Worm (Caenorhabditis elegans) whole organism, L4 larva: ENCODE data around the gene idpp-15.

Source experiments
- F10B5.3 ChIP-seq: sonication (generic microtip); optimal IDR thresholded peaks from 2 replicates; lab custom pipeline; 2016; ENCODE audit warnings: mild to moderate bottlenecking, missing genetic modification characterization, missing compliant biosample characterization
- F26F4.8 ChIP-seq: fragments of 200-800 bp; sonication (Bioruptor generic); conservative IDR thresholded peaks from 2 replicates; pipeline ENCODE4 v1.3.6; 2022; ENCODE audit warnings: missing genetic modification characterization, missing compliant biosample characterization
- F44E2.7 ChIP-seq: fragments of 200-800 bp; sonication (Bioruptor generic); IDR thresholded peaks from 2 replicates; pipeline ENCODE4 v2.1.2; 2022; ENCODE audit warnings: missing genetic modification characterization, missing compliant biosample characterization
- Y48G9A.11 ChIP-seq: fragments of 200-800 bp; sonication (Bioruptor generic); IDR thresholded peaks from 2 replicates; pipeline ENCODE4 v1.3.6; 2022; ENCODE audit warnings: missing genetic modification reagents, missing genetic modification characterization, missing compliant biosample characterization
- Y5F2A.4 ChIP-seq: fragments of 200-800 bp; sonication (Bioruptor generic); optimal IDR thresholded peaks from 2 replicates; lab custom pipeline; 2018; ENCODE audit warnings: mild to moderate bottlenecking, missing genetic modification characterization, missing compliant biosample characterization
- aha-1 ChIP-seq: fragments of 150-350 bp; peaks from one replicate; lab custom pipeline; 2014; ENCODE audit warnings: missing biosample characterization, missing genetic modification characterization
- ama-1 ChIP-seq: fragments of 150-350 bp; optimal IDR thresholded peaks from 2 replicates; lab custom pipeline; 2014; ENCODE audit warnings: inconsistent platforms, mixed read lengths
- arid-1 ChIP-seq: fragments of 200-800 bp; sonication (Bioruptor generic); conservative IDR thresholded peaks from 2 replicates; pipeline ENCODE4 v1.3.6; 2022; ENCODE audit warnings: missing genetic modification reagents, missing genetic modification characterization, missing compliant biosample characterization
- ceh-20 ChIP-seq: fragments of 200-800 bp; sonication (Bioruptor generic); IDR thresholded peaks from 2 replicates; pipeline ENCODE4 v1.3.6; 2022; ENCODE audit warnings: missing genetic modification reagents, missing genetic modification characterization, missing compliant biosample characterization
- ctbp-1 ChIP-seq: fragments of 200-800 bp; sonication (Bioruptor generic); IDR thresholded peaks from 2 replicates; pipeline ENCODE4 v1.3.6; 2022; ENCODE audit warnings: missing genetic modification reagents, missing genetic modification characterization, missing compliant biosample characterization
- daf-16 ChIP-seq, 3 experiments: sonication (generic microtip); optimal IDR thresholded peaks; 2 replicates each; lab custom pipeline; 2016 to 2017; ENCODE audit warnings: missing genetic modification characterization in 3 of 3, missing genetic modification reagents in 3 of 3, mild to moderate bottlenecking in 2 of 3, missing compliant biosample characterization in 2 of 3, missing biosample characterization in 1 of 3, moderate library complexity in 1 of 3
- daf-8 ChIP-seq: fragments of 200-800 bp; sonication (Bioruptor generic); IDR thresholded peaks from 2 replicates; pipeline ENCODE4 v1.3.6; 2022; ENCODE audit warnings: missing genetic modification characterization, missing compliant biosample characterization
- egl-43 ChIP-seq: fragments of 200-800 bp; sonication (Bioruptor generic); IDR thresholded peaks from 2 replicates; pipeline ENCODE4 v1.3.6; 2022; ENCODE audit warnings: missing genetic modification reagents, missing genetic modification characterization, missing compliant biosample characterization
- fkh-10 ChIP-seq: fragments of 150-350 bp; optimal IDR thresholded peaks from 2 replicates; lab custom pipeline; 2014; ENCODE audit warnings: missing biosample characterization, missing genetic modification reagents, missing genetic modification characterization
- fos-1 ChIP-seq: fragments of 150-350 bp; optimal IDR thresholded peaks from 2 replicates; lab custom pipeline; 2014; ENCODE audit warnings: missing biosample characterization, missing genetic modification characterization
- gei-8 ChIP-seq: fragments of 200-800 bp; sonication (Bioruptor generic); optimal IDR thresholded peaks from 2 replicates; lab custom pipeline; 2018; ENCODE audit warnings: mild to moderate bottlenecking, missing genetic modification characterization, missing compliant biosample characterization
- hif-1 ChIP-seq, 2 experiments: sonication (generic microtip); optimal IDR thresholded peaks; 2 replicates each; lab custom pipeline; 2016 to 2017; ENCODE audit warnings: missing compliant biosample characterization in 2 of 2, missing genetic modification characterization in 2 of 2, missing genetic modification reagents in 2 of 2, missing genotype in 2 of 2, mild to moderate bottlenecking in 1 of 2
- hmg-1.1 ChIP-seq: fragments of 200-800 bp; sonication (Bioruptor generic); IDR thresholded peaks from 2 replicates; pipeline ENCODE4 v1.3.6; 2022; ENCODE audit warnings: missing genetic modification reagents, missing genetic modification characterization, missing compliant biosample characterization
- lin-13 ChIP-seq: fragments of 150-350 bp; optimal IDR thresholded peaks from 2 replicates; lab custom pipeline; 2014; ENCODE audit warnings: missing biosample characterization, missing genetic modification reagents, missing genetic modification characterization
- lin-29 ChIP-seq: fragments of 200-800 bp; sonication (Bioruptor generic); IDR thresholded peaks from 2 replicates; pipeline ENCODE4 v1.3.6; 2022; ENCODE audit warnings: missing genetic modification reagents, missing genetic modification characterization, missing compliant biosample characterization
- lin-39 ChIP-seq: fragments of 150-350 bp; optimal IDR thresholded peaks from 2 replicates; lab custom pipeline; 2014; ENCODE audit warnings: missing biosample characterization, missing genetic modification reagents, missing genetic modification characterization
- lir-3 ChIP-seq: sonication (generic microtip); optimal IDR thresholded peaks from 2 replicates; lab custom pipeline; 2016; ENCODE audit warnings: mild to moderate bottlenecking, missing genetic modification characterization, missing compliant biosample characterization
- lsy-2 ChIP-seq, 2 experiments: fragments of 150-350 bp in 1 of 2; sonication (generic microtip) in 1 of 2; optimal IDR thresholded peaks; 2 replicates each; lab custom pipeline; 2014 to 2017; ENCODE audit warnings: missing biosample characterization in 2 of 2, missing genetic modification characterization in 2 of 2
- mdl-1 ChIP-seq, 2 experiments: fragments of 150-350 bp in 1 of 2; sonication (generic microtip) in 1 of 2; optimal IDR thresholded peaks; 2 replicates each; lab custom pipeline; 2014 to 2017; ENCODE audit warnings: missing biosample characterization in 2 of 2, missing genetic modification characterization in 2 of 2
- mdt-29 ChIP-seq: fragments of 200-800 bp; sonication (Bioruptor generic); IDR thresholded peaks from 2 replicates; pipeline ENCODE4 v1.3.6; 2022; ENCODE audit warnings: missing genetic modification reagents, missing genetic modification characterization, missing compliant biosample characterization
- mes-2 ChIP-seq: sonication (generic microtip); optimal IDR thresholded peaks from 2 replicates; lab custom pipeline; 2016; ENCODE audit warnings: missing genotype, mild to moderate bottlenecking, missing genetic modification characterization, missing compliant biosample characterization; ENCODE audit not compliant: poor library complexity, severe bottlenecking
- mxl-2 ChIP-seq: fragments of 200-800 bp; sonication (Bioruptor generic); conservative IDR thresholded peaks from 2 replicates; pipeline ENCODE4 v1.3.6; 2022; ENCODE audit warnings: missing genetic modification reagents, missing genetic modification characterization, missing compliant biosample characterization
- nhr-11 ChIP-seq: fragments of 150-350 bp; optimal IDR thresholded peaks from 2 replicates; lab custom pipeline; 2014; ENCODE audit warnings: missing biosample characterization, missing genetic modification characterization
- nhr-237 ChIP-seq: sonication (generic microtip); optimal IDR thresholded peaks from 2 replicates; lab custom pipeline; 2017; ENCODE audit warnings: missing biosample characterization, missing genetic modification characterization
- nhr-28 ChIP-seq: fragments of 150-350 bp; optimal IDR thresholded peaks from 2 replicates; lab custom pipeline; 2014; ENCODE audit warnings: missing biosample characterization, missing genetic modification characterization
- nhr-42 ChIP-seq: fragments of 200-800 bp; sonication (Bioruptor generic); IDR thresholded peaks from 2 replicates; pipeline ENCODE4 v1.3.6; 2022; ENCODE audit warnings: missing genetic modification characterization, missing compliant biosample characterization
- nhr-6 ChIP-seq: fragments of 150-350 bp; optimal IDR thresholded peaks from 2 replicates; lab custom pipeline; 2014; ENCODE audit warnings: missing biosample characterization, missing genetic modification characterization
- php-3 ChIP-seq: fragments of 200-800 bp; sonication (Bioruptor generic); IDR thresholded peaks from 2 replicates; pipeline ENCODE4 v1.3.6; 2022; ENCODE audit warnings: missing genetic modification reagents, missing genetic modification characterization, missing compliant biosample characterization
- pqm-1 ChIP-seq: sonication (generic microtip); optimal IDR thresholded peaks from 2 replicates; lab custom pipeline; 2017; ENCODE audit warnings: missing biosample characterization, missing genetic modification characterization
- rbr-2 ChIP-seq: sonication (generic microtip); optimal IDR thresholded peaks from 2 replicates; lab custom pipeline; 2016; ENCODE audit warnings: missing genotype, missing genetic modification characterization, missing compliant biosample characterization
- saeg-2 ChIP-seq: fragments of 200-800 bp; sonication (Bioruptor generic); IDR thresholded peaks from 2 replicates; pipeline ENCODE4 v1.3.6; 2022; ENCODE audit warnings: missing genetic modification reagents, missing genetic modification characterization, missing compliant biosample characterization
- set-16 ChIP-seq: fragments of 200-800 bp; sonication (Bioruptor generic); IDR thresholded peaks from 2 replicates; pipeline ENCODE4 v1.3.6; 2022; ENCODE audit warnings: missing genetic modification reagents, missing genetic modification characterization, missing compliant biosample characterization
- skn-1 ChIP-seq: fragments of 150-350 bp; optimal IDR thresholded peaks from 2 replicates; lab custom pipeline; 2014; ENCODE audit warnings: missing biosample characterization, missing genetic modification characterization
- snpc-4 ChIP-seq: fragments of 150-350 bp; optimal IDR thresholded peaks from 2 replicates; lab custom pipeline; 2014; ENCODE audit warnings: missing biosample characterization, missing genetic modification characterization
- spr-3 ChIP-seq: fragments of 200-800 bp; sonication (Bioruptor generic); optimal IDR thresholded peaks from 2 replicates; lab custom pipeline; 2018; ENCODE audit warnings: mild to moderate bottlenecking, missing genetic modification characterization, missing compliant biosample characterization
- tag-97 ChIP-seq: fragments of 200-800 bp; sonication (Bioruptor generic); IDR thresholded peaks from 2 replicates; pipeline ENCODE4 v1.3.6; 2022; ENCODE audit warnings: missing genetic modification characterization, missing compliant biosample characterization
- tra-1 ChIP-seq: fragments of 200-800 bp; sonication (Bioruptor generic); IDR thresholded peaks from 2 replicates; pipeline ENCODE4 v1.3.6; 2022; ENCODE audit warnings: missing genetic modification reagents, missing genetic modification characterization, missing compliant biosample characterization
- unc-130 ChIP-seq: sonication (generic microtip); optimal IDR thresholded peaks from 2 replicates; lab custom pipeline; 2016; ENCODE audit warnings: missing genetic modification reagents, missing genetic modification characterization, missing compliant biosample characterization
- unc-39 ChIP-seq: sonication (generic microtip); optimal IDR thresholded peaks from 2 replicates; lab custom pipeline; 2017; ENCODE audit warnings: missing biosample characterization, missing genetic modification characterization
- unc-62 ChIP-seq, 3 experiments: fragments of 150-350 bp in 1 of 3; sonication (generic microtip); optimal IDR thresholded peaks in 2 of 3; peaks in 1 of 3; 1 replicate in 1 of 3; 2 replicates in 2 of 3; lab custom pipeline; 2014 to 2017; ENCODE audit warnings: missing biosample characterization in 3 of 3, missing genetic modification characterization in 3 of 3, missing genetic modification reagents in 3 of 3, missing genotype in 1 of 3
- zip-11 ChIP-seq: fragments of 200-800 bp; sonication (Bioruptor generic); IDR thresholded peaks from 2 replicates; pipeline ENCODE4 v1.3.6; 2022; ENCODE audit warnings: missing genetic modification characterization, missing compliant biosample characterization
- zip-2 ChIP-seq: fragments of 150-350 bp; optimal IDR thresholded peaks from 2 replicates; lab custom pipeline; 2014; ENCODE audit warnings: missing biosample characterization, missing genetic modification characterization
- ztf-11 ChIP-seq: fragments of 150-350 bp; optimal IDR thresholded peaks from 2 replicates; lab custom pipeline; 2014; ENCODE audit warnings: missing biosample characterization, missing genetic modification characterization

idpp-15 gene

ce11 chrIII:8529002-8529401 is 4.1 kb downstream of the idpp-15 start (continued):
- TF ChIP-seq hif-1 (tag; optimal IDR thresholded peaks at IDR 0.05; lab: Kevin White, UChicago): peak in 1 of 2 experiments; percentile 55
- peak; percentile 40 for TF ChIP-seq rbr-2 (tag; lab: Kevin White, UChicago)
- TF ChIP-seq snpc-4 (tag; lab: Kevin White, UChicago): no peak
- TF ChIP-seq set-16: no peak
- peak; percentile 46 for TF ChIP-seq hmg-1.1
- no peak for TF ChIP-seq mdt-29
- TF ChIP-seq aha-1 (tag; lab: Kevin White, UChicago): peak; percentile 10
- no peak for TF ChIP-seq daf-8 (GFP tag; lab: Robert Waterston, UW)
- TF ChIP-seq skn-1 (tag; lab: Kevin White, UChicago): no peak
- TF ChIP-seq F10B5.3 (tag; lab: Kevin White, UChicago): no peak

DNA sequence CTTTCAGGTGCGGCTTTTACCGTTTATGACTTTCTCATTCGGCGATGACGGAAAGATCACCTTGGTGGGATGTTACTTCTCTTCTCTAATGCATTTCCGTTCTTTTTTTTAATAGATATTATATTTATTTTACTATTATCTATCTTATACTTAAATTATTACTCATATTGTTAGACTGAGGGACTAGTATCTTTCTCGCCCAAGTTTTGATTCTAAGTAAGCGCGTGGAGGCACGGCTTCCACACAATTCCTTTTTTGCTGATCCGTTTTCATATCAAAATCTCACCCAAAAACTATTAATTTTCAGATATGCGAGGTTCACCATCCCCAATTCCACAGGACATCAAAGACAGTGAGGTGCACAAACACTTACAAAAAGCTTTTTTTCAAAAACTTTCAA is 4.9 kb downstream of the idpp-15 start, which contains the start of gene ZC21.10:
TSS of gene ZC21.10 (plus strand) at position 301 of the 400 bp plus-strand sequence.
- TF ChIP-seq saeg-2 (no peak), mxl-2 (no peak), ctbp-1 (GFP tag; lab: Robert Waterston, UW) (no peak), hmg-1.1 (no peak), unc-39 (no peak), ceh-20 (GFP tag; lab: Robert Waterston, UW) (no peak), F26F4.8 (GFP tag; lab: Robert Waterston, UW) (no peak), lin-29 (no peak), Y48G9A.11 (GFP tag; lab: Robert Waterston, UW) (no peak), zip-11 (GFP tag; lab: Robert Waterston, UW) (no peak), gei-8 (no peak), lin-39 (tag; lab: Kevin White, UChicago) (no peak), nhr-6 (no peak), pqm-1 (no peak), F44E2.7 (GFP tag; lab: Robert Waterston, UW) (no peak), ama-1 (lab: Kevin White, UChicago) (no peak)

ce11 chrIII:8533900-8534299 is 9.0 kb downstream of the idpp-15 start:
- no peak for TF ChIP-seq fos-1 (tag; lab: Kevin White, UChicago)
- no peak for TF ChIP-seq php-3
- TF ChIP-seq egl-43 (GFP tag; lab: Robert Waterston, UW): no peak
- TF ChIP-seq nhr-11 (tag; lab: Kevin White, UChicago): no peak
- no peak for TF ChIP-seq tag-97 (GFP tag; lab: Robert Waterston, UW)
- no peak for TF ChIP-seq mdl-1 (tag; optimal IDR thresholded peaks at IDR 0.05; lab: Kevin White, UChicago)
- TF ChIP-seq ctbp-1 (GFP tag; lab: Robert Waterston, UW): peak; percentile 59; the same call in 1 of the 2 replicates
- no peak for TF ChIP-seq Y5F2A.4
- no peak for TF ChIP-seq lin-13 (GFP tag; lab: Kevin White, UChicago)
- no peak for TF ChIP-seq tra-1 (GFP tag; lab: Robert Waterston, UW)
- TF ChIP-seq nhr-28 (tag; lab: Kevin White, UChicago): no peak
- TF ChIP-seq zip-2 (tag; lab: Kevin White, UChicago): no peak
- no peak for TF ChIP-seq nhr-237
- TF ChIP-seq unc-130: no peak
- peak; percentile 62 for TF ChIP-seq fkh-10

DNA sequence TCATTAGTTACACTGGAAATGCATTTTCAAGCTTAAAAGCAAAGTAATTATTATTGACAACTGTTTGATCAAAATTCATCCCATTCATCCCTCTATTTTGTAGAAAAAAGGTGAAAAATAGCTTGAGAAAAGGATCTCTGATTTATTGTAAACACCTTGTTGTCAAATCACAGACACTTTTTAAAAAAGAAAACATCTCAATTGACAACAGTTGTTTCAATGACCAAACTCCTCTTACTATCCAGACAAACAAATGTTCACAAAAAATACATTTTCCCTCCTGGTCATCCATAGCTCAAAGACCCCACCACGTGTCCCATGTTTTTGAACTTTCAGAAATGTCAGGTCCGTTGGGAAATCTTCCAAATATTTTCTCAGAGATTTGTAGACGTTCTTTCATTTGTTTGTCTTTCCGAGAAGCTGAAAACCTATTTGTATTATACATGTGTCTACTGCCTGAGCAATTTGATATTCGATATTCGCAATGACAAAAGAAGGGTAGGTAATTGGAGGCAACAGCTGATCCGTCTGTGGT is 9.8 kb downstream of the idpp-15 start, which contains the start of gene trp-1:
TSS of gene trp-1 (plus strand) at position 485 of the 535 bp plus-strand sequence.
- TF ChIP-seq mes-2 (tag; lab: Kevin White, UChicago) (no peak), lir-3 (tag; lab: Kevin White, UChicago) (no peak), lsy-2 (tag; optimal IDR thresholded peaks at IDR 0.05; lab: Kevin White, UChicago) (no peak), daf-16 (GFP tag; optimal IDR thresholded peaks at IDR 0.05; lab: Kevin White, UChicago) (peak in 1 of 2 experiments; percentile 96), daf-16 (tag; optimal IDR thresholded peaks at IDR 0.05; lab: Kevin White, UChicago) (no peak), nhr-42 (GFP tag; lab: Robert Waterston, UW) (no peak), aha-1 (tag; lab: Kevin White, UChicago) (peak; percentile 75), spr-3 (GFP tag; lab: Kevin White, UChicago) (no peak), ztf-11 (tag; lab: Kevin White, UChicago) (no peak), arid-1 (no peak), unc-62 (GFP tag; optimal IDR thresholded peaks at IDR 0.05 in 1 of 2; lab: Kevin White, UChicago) (peak in 1 of 2 experiments; percentile 86), unc-62 (tag; optimal IDR thresholded peaks at IDR 0.05; lab: Kevin White, UChicago) (no peak)
